Fruit fly (Drosophila melanogaster) whole organism, embryonic: ENCODE measurements around the gene CG34409.
A peak's percentile ranks its signal among the peaks of the same experiment; 100 is the strongest.

Experiments used
- Bdp1 ChIP-seq: fragments of 200-800 bp; sonication (Bioruptor generic); optimal IDR thresholded peaks from 3 replicates; lab custom pipeline; 2016; ENCODE audit warnings: missing biosample characterization, missing genetic modification characterization
- BtbVII ChIP-seq: fragments of 200-800 bp; sonication (Bioruptor generic); optimal IDR thresholded peaks from 3 replicates; lab custom pipeline; 2017; ENCODE audit warnings: missing biosample characterization, mild to moderate bottlenecking, missing genetic modification characterization
- CG1024 ChIP-seq: fragments of 200-800 bp; sonication (Bioruptor generic); IDR thresholded peaks from 2 replicates; pipeline ENCODE4 v1.3.6; 2022; ENCODE audit warnings: missing biosample characterization, missing genetic modification characterization
- CG10543 ChIP-seq: fragments of 200-800 bp; sonication (Bioruptor generic); optimal IDR thresholded peaks from 3 replicates; lab custom pipeline; 2017; ENCODE audit warnings: missing biosample characterization, mild to moderate bottlenecking, missing genetic modification characterization, moderate library complexity
- CG11398 ChIP-seq: fragments of 200-800 bp; sonication (Bioruptor generic); optimal IDR thresholded peaks from 2 replicates; lab custom pipeline; 2016; ENCODE audit warnings: missing biosample characterization, missing genetic modification characterization
- CG11504 ChIP-seq: fragments of 200-800 bp; sonication (Bioruptor generic); optimal IDR thresholded peaks from 3 replicates; lab custom pipeline; 2019; ENCODE audit warnings: missing biosample characterization, mild to moderate bottlenecking, missing genetic modification characterization, moderate library complexity
- CG11723 ChIP-seq: fragments of 200-800 bp; sonication (Bioruptor generic); optimal IDR thresholded peaks from 2 replicates; lab custom pipeline; 2017; ENCODE audit warnings: missing biosample characterization, mild to moderate bottlenecking, missing genetic modification characterization
- CG12299 ChIP-seq: fragments of 200-800 bp; sonication (Bioruptor generic); optimal IDR thresholded peaks from 2 replicates; lab custom pipeline; 2018; ENCODE audit warnings: missing biosample characterization, mild to moderate bottlenecking, missing genetic modification characterization
- CG14441 ChIP-seq: fragments of 200-800 bp; sonication (Bioruptor generic); IDR thresholded peaks from 2 replicates; pipeline ENCODE4 v1.3.6; 2022; ENCODE audit warnings: missing biosample characterization, missing genetic modification characterization
- CG2678 ChIP-seq: fragments of 200-800 bp; sonication (Bioruptor generic); optimal IDR thresholded peaks from 3 replicates; lab custom pipeline; 2019; ENCODE audit warnings: missing biosample characterization, mild to moderate bottlenecking, missing genetic modification characterization, moderate library complexity
- CG34422 ChIP-seq: fragments of 200-800 bp; sonication (Bioruptor generic); IDR thresholded peaks from 3 replicates; pipeline ENCODE4 v1.3.6; 2022; ENCODE audit warnings: missing biosample characterization, missing genetic modification characterization
- CG4820 ChIP-seq: fragments of 200-800 bp; sonication (Bioruptor generic); optimal IDR thresholded peaks from 3 replicates; lab custom pipeline; 2016; ENCODE audit warnings: missing biosample characterization, missing genetic modification characterization
- CG6175 ChIP-seq: fragments of 200-800 bp; sonication (Bioruptor generic); IDR thresholded peaks from 3 replicates; pipeline ENCODE4 v1.3.6; 2022; ENCODE audit warnings: missing biosample characterization, missing genetic modification characterization
- CG7786 ChIP-seq: fragments of 200-800 bp; sonication (Bioruptor generic); optimal IDR thresholded peaks from 2 replicates; lab custom pipeline; 2016; ENCODE audit warnings: missing biosample characterization, missing genetic modification characterization
- CG9932 ChIP-seq: fragments of 200-800 bp; sonication (Bioruptor generic); IDR thresholded peaks from 2 replicates; pipeline ENCODE4 v1.3.6; 2022; ENCODE audit warnings: missing biosample characterization, missing genetic modification characterization
- CoRest ChIP-seq: fragments of 200-800 bp; sonication (Bioruptor generic); optimal IDR thresholded peaks from 3 replicates; lab custom pipeline; 2018; ENCODE audit warnings: missing biosample characterization, mild to moderate bottlenecking, missing genetic modification characterization, moderate library complexity
- Fer2 ChIP-seq: fragments of 200-800 bp; sonication (Bioruptor generic); optimal IDR thresholded peaks from 2 replicates; lab custom pipeline; 2018; ENCODE audit warnings: missing biosample characterization, mild to moderate bottlenecking, missing genetic modification characterization, moderate library complexity
- H2.0 ChIP-seq: fragments of 200-800 bp; sonication (Bioruptor generic); IDR thresholded peaks from 2 replicates; pipeline ENCODE4 v1.3.6; 2022; ENCODE audit warnings: missing biosample characterization, missing genetic modification characterization
- HLH3B ChIP-seq: fragments of 200-800 bp; sonication (Bioruptor generic); IDR thresholded peaks from 2 replicates; pipeline ENCODE4 v1.3.6; 2022; ENCODE audit warnings: missing biosample characterization, missing genetic modification characterization
- Hmx ChIP-seq: fragments of 200-800 bp; sonication (Bioruptor generic); optimal IDR thresholded peaks from 2 replicates; lab custom pipeline; 2016; ENCODE audit warnings: missing biosample characterization, missing genetic modification characterization
- MTF-1 ChIP-seq: fragments of 200-800 bp; sonication (Bioruptor generic); optimal IDR thresholded peaks from 2 replicates; lab custom pipeline; 2018; ENCODE audit warnings: missing biosample characterization, mild to moderate bottlenecking, missing genetic modification characterization, borderline replicate concordance
- NK7.1 ChIP-seq: fragments of 200-800 bp; sonication (Bioruptor generic); optimal IDR thresholded peaks from 3 replicates; lab custom pipeline; 2016; ENCODE audit warnings: missing biosample characterization, missing genetic modification characterization
- Neu2 ChIP-seq: fragments of 200-800 bp; sonication (Bioruptor generic); optimal IDR thresholded peaks from 3 replicates; lab custom pipeline; 2016; ENCODE audit warnings: missing biosample characterization, missing genetic modification characterization, borderline replicate concordance
- PHDP ChIP-seq: fragments of 200-800 bp; sonication (Bioruptor generic); optimal IDR thresholded peaks from 3 replicates; lab custom pipeline; 2018; ENCODE audit warnings: missing biosample characterization, mild to moderate bottlenecking, missing genetic modification characterization, moderate library complexity
- Sin3A ChIP-seq: fragments of >200 bp; optimal IDR thresholded peaks from 2 replicates; lab custom pipeline; 2018
- Sox102F ChIP-seq: fragments of 200-800 bp; sonication (Bioruptor generic); optimal IDR thresholded peaks from 2 replicates; lab custom pipeline; 2018; ENCODE audit warnings: missing biosample characterization, mild to moderate bottlenecking, missing genetic modification characterization, moderate library complexity
- Xbp1 ChIP-seq: fragments of 200-800 bp; sonication (Bioruptor generic); optimal IDR thresholded peaks from 3 replicates; lab custom pipeline; 2016; ENCODE audit warnings: missing biosample characterization, mild to moderate bottlenecking, missing genetic modification characterization
- amos ChIP-seq: fragments of 200-800 bp; sonication (Bioruptor generic); IDR thresholded peaks from 2 replicates; pipeline ENCODE4 v1.3.6; 2022; ENCODE audit warnings: missing biosample characterization, missing genetic modification characterization; ENCODE audit not compliant: partially characterized antibody
- az2 ChIP-seq: fragments of 200-800 bp; sonication (Bioruptor generic); optimal IDR thresholded peaks from 3 replicates; lab custom pipeline; 2016; ENCODE audit warnings: missing biosample characterization, missing genetic modification characterization
- cg ChIP-seq: fragments of 200-800 bp; sonication (Bioruptor generic); optimal IDR thresholded peaks from 3 replicates; lab custom pipeline; 2019; ENCODE audit warnings: missing biosample characterization, mild to moderate bottlenecking, missing genetic modification characterization, moderate library complexity
- chm ChIP-seq: fragments of 200-800 bp; sonication (Bioruptor generic); IDR thresholded peaks from 2 replicates; pipeline ENCODE4 v1.3.6; 2022; ENCODE audit warnings: missing biosample characterization, missing genetic modification characterization
- ci ChIP-seq: fragments of 200-800 bp; sonication (Bioruptor generic); IDR thresholded peaks from 3 replicates; pipeline ENCODE4 v1.3.6; 2022; ENCODE audit warnings: missing biosample characterization, missing genetic modification characterization
- disco-r ChIP-seq: fragments of 200-800 bp; sonication (Bioruptor generic); optimal IDR thresholded peaks from 2 replicates; lab custom pipeline; 2016; ENCODE audit warnings: missing biosample characterization, missing genetic modification characterization
- emc ChIP-seq: fragments of 200-800 bp; sonication (Bioruptor generic); optimal IDR thresholded peaks from 2 replicates; lab custom pipeline; 2016; ENCODE audit warnings: missing biosample characterization, missing genetic modification characterization
- gce ChIP-seq: fragments of 200-800 bp; sonication (Bioruptor generic); IDR thresholded peaks from 3 replicates; pipeline ENCODE4 v1.3.6; 2022; ENCODE audit warnings: missing biosample characterization, missing genetic modification characterization
- gsb ChIP-seq: fragments of 200-800 bp; sonication (Bioruptor generic); IDR thresholded peaks from 2 replicates; pipeline ENCODE4 v1.3.6; 2022; ENCODE audit warnings: missing biosample characterization, missing genetic modification characterization
- hkb ChIP-seq, 2 experiments: fragments of 200-800 bp in 1 of 2; fragments of >200 bp in 1 of 2; sonication (Bioruptor generic) in 1 of 2; IDR thresholded peaks in 1 of 2; optimal IDR thresholded peaks in 1 of 2; 2 replicates each; pipeline versions ENCODE4 v1.3.6 to Lab custom; 2017 to 2022; ENCODE audit warnings: missing biosample characterization in 1 of 2, missing genetic modification characterization in 1 of 2
- klu ChIP-seq: fragments of 200-800 bp; sonication (Bioruptor generic); IDR thresholded peaks from 2 replicates; pipeline ENCODE4 v1.3.6; 2022; ENCODE audit warnings: missing biosample characterization, missing genetic modification characterization
- maf-S ChIP-seq: fragments of 200-800 bp; sonication (Bioruptor generic); optimal IDR thresholded peaks from 2 replicates; lab custom pipeline; 2016; ENCODE audit warnings: missing biosample characterization, missing genetic modification characterization
- odd ChIP-seq: fragments of 200-800 bp; sonication (Bioruptor generic); optimal IDR thresholded peaks from 2 replicates; lab custom pipeline; 2017; ENCODE audit warnings: missing biosample characterization, mild to moderate bottlenecking, missing genetic modification characterization
- pfk ChIP-seq: fragments of 200-800 bp; sonication (Bioruptor generic); optimal IDR thresholded peaks from 2 replicates; lab custom pipeline; 2018; ENCODE audit warnings: missing biosample characterization, mild to moderate bottlenecking, missing genetic modification characterization, moderate library complexity
- prd ChIP-seq, 3 experiments: fragments of >200 bp in 2 of 3; fragments of 200-800 bp in 1 of 3; sonication (Bioruptor generic) in 1 of 3; optimal IDR thresholded peaks in 2 of 3; IDR thresholded peaks in 1 of 3; 2 replicates in 2 of 3; 3 replicates in 1 of 3; pipeline versions ENCODE4 v1.3.6 to Lab custom; 2017 to 2022; ENCODE audit warnings: missing biosample characterization in 1 of 3, missing genetic modification characterization in 1 of 3
- psq ChIP-seq: fragments of 200-800 bp; sonication (Bioruptor generic); optimal IDR thresholded peaks from 2 replicates; lab custom pipeline; 2017; ENCODE audit warnings: missing biosample characterization, missing genetic modification characterization
- rib ChIP-seq: fragments of 200-800 bp; sonication (Bioruptor generic); IDR thresholded peaks from 2 replicates; pipeline ENCODE4 v1.3.6; 2022; ENCODE audit warnings: missing biosample characterization, missing genetic modification characterization
- sim ChIP-seq: fragments of 200-800 bp; sonication (Bioruptor generic); IDR thresholded peaks from 2 replicates; pipeline ENCODE4 v1.3.6; 2022; ENCODE audit warnings: missing biosample characterization, missing genetic modification characterization
- tna ChIP-seq: fragments of 200-800 bp; sonication (Bioruptor generic); IDR thresholded peaks from 2 replicates; pipeline ENCODE4 v1.3.6; 2022; ENCODE audit warnings: missing biosample characterization, missing genetic modification characterization; ENCODE audit not compliant: partially characterized antibody
- toy ChIP-seq: fragments of 200-800 bp; sonication (Bioruptor generic); IDR thresholded peaks from 2 replicates; pipeline ENCODE4 v1.3.6; 2022; ENCODE audit warnings: missing biosample characterization, missing genetic modification characterization
- trh ChIP-seq: fragments of 200-800 bp; sonication (Bioruptor generic); optimal IDR thresholded peaks from 2 replicates; lab custom pipeline; 2016; ENCODE audit warnings: missing biosample characterization, missing genetic modification characterization
- tup ChIP-seq: fragments of 200-800 bp; sonication (Bioruptor generic); optimal IDR thresholded peaks from 2 replicates; lab custom pipeline; 2016; ENCODE audit warnings: missing biosample characterization, mild to moderate bottlenecking, missing genetic modification characterization, moderate library complexity

The CG34409 gene

dm6 chr3R:9762955-9763931 lies 17.1 kb upstream of the CG34409 start, which contains the start of the genes Snap24 and CG8478 (continued):
- TF ChIP-seq prd (optimal IDR thresholded peaks at IDR 0.05; lab: Kevin White, UChicago) (no peak), prd (GFP tag; IDR thresholded peaks at IDR 0.05; lab: Robert Waterston, UW) (no peak), Xbp1 (GFP tag; lab: Kevin White, UChicago) (peak; percentile 13), cg (GFP tag; lab: Kevin White, UChicago) (no peak), az2 (GFP tag; lab: Kevin White, UChicago) (no peak), CG12299 (tag; lab: Kevin White, UChicago) (no peak), pfk (GFP tag; lab: Kevin White, UChicago) (no peak), Sox102F (no peak), BtbVII (GFP tag; lab: Kevin White, UChicago) (no peak), toy (no peak), CG7786 (GFP tag; lab: Kevin White, UChicago) (no peak), Sin3A (lab: Kevin White, UChicago) (no peak), trh (GFP tag; lab: Kevin White, UChicago) (no peak), CG9932 (GFP tag; lab: Robert Waterston, UW) (peak; percentile 50), CG1024 (GFP tag; lab: Robert Waterston, UW) (no peak), CG4820 (no peak), gsb (GFP tag; lab: Robert Waterston, UW) (no peak), Hmx (GFP tag; lab: Kevin White, UChicago) (no peak), disco-r (GFP tag; lab: Kevin White, UChicago) (no peak), CG11504 (no peak), emc (GFP tag; lab: Kevin White, UChicago) (no peak), klu (GFP tag; lab: Robert Waterston, UW) (no peak), tup (no peak), PHDP (tag; lab: Kevin White, UChicago) (no peak), CG34422 (GFP tag; lab: Robert Waterston, UW) (peak; percentile 46; the same call in 1 of the 3 replicates), CG11723 (GFP tag; lab: Kevin White, UChicago) (no peak), hkb (optimal IDR thresholded peaks at IDR 0.05; lab: Kevin White, UChicago) (no peak), hkb (GFP tag; IDR thresholded peaks at IDR 0.05; lab: Robert Waterston, UW) (no peak), chm (GFP tag; lab: Robert Waterston, UW) (no peak), HLH3B (GFP tag; lab: Robert Waterston, UW) (no peak), CoRest (tag; lab: Kevin White, UChicago) (peak; percentile 15), psq (GFP tag; lab: Kevin White, UChicago) (no peak), Neu2 (no peak), maf-S (GFP tag; lab: Kevin White, UChicago) (no peak), gce (no peak), H2.0 (GFP tag; lab: Robert Waterston, UW) (no peak), odd (no peak), CG14441 (GFP tag; lab: Robert Waterston, UW) (no peak), ci (GFP tag; lab: Robert Waterston, UW) (no peak), CG11398 (GFP tag; lab: Kevin White, UChicago) (no peak), rib (GFP tag; lab: Robert Waterston, UW) (peak; percentile 84), Fer2 (tag; lab: Kevin White, UChicago) (no peak), CG2678 (tag; lab: Kevin White, UChicago) (no peak), amos (GFP tag; lab: Robert Waterston, UW) (peak; percentile 88), CG10543 (GFP tag; lab: Kevin White, UChicago) (no peak), sim (GFP tag; lab: Robert Waterston, UW) (no peak), tna (GFP tag; lab: Robert Waterston, UW) (peak; percentile 68; the same call in 1 of the 2 replicates), CG6175 (GFP tag; lab: Robert Waterston, UW) (no peak), Bdp1 (no peak), NK7.1 (GFP tag; lab: Kevin White, UChicago) (no peak), MTF-1 (GFP tag; lab: Kevin White, UChicago) (no peak)
